Worm (Caenorhabditis elegans): ENCODE results near the gene K06H7.7.

Gene K06H7.7

DNA sequence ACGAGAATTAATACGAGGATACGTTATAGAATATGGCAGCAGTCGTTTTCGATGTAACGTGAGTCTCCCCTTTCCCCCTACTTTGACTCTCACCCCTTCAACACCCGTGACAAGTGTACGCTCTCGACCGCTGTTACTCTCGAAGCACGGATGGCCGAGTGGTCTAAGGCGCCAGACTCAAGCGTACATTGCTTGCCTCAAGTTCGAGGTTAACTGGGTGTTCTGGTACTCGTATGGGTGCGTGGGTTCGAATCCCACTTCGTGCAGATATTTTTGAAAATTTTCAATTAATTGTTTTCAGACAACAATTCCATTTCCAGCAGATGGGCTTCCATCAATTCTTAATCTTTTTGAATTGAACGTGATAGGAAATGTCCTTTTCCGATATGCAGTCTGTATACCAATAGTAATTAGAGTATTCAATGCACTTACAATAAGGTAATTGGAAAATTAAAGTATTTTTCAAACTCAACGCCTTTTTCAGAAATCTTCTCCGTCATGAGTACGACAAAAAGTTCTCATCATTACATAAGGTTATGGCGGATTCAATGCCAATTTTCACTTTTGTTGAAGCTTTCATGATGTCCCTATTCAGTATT, 24.3 kb upstream of the K06H7.7 start (continued):
- TF ChIP-seq efl-1 (optimal IDR thresholded peaks at IDR 0.05) (peak; percentile 62 to 68), efl-1 (GFP tag; optimal IDR thresholded peaks at IDR 0.05 in 1 of 2) (peak; percentile 50 to 96), jun-1 (tag; optimal IDR thresholded peaks at IDR 0.05) (peak; percentile 42), unc-98 (GFP tag; IDR thresholded peaks at IDR 0.05) (no peak), nhr-47 (tag; optimal IDR thresholded peaks at IDR 0.05) (peak; percentile 83), tbx-2 (tag; optimal IDR thresholded peaks at IDR 0.05) (peak; percentile 67), tlp-1 (tag; optimal IDR thresholded peaks at IDR 0.05) (no peak), ceh-88 (GFP tag; IDR thresholded peaks at IDR 0.05) (peak; percentile 56), C04F5.9 (tag; optimal IDR thresholded peaks at IDR 0.05) (peak; percentile 34), fkh-8 (tag; optimal IDR thresholded peaks at IDR 0.05) (peak; percentile 80), Y116A8C.19 (tag; optimal IDR thresholded peaks at IDR 0.05; ENCODE audit: borderline replicate concordance) (no peak), aha-1 (tag; optimal IDR thresholded peaks at IDR 0.05) (no peak), skn-1 (tag; optimal IDR thresholded peaks at IDR 0.05) (peak; percentile 76), lin-39 (tag; optimal IDR thresholded peaks at IDR 0.05) (no peak), nhr-237 (tag; optimal IDR thresholded peaks at IDR 0.05) (no peak), hpl-2 (GFP tag; optimal IDR thresholded peaks at IDR 0.05) (no peak), egl-27 (tag; optimal IDR thresholded peaks at IDR 0.05) (peak in 1 of 2 experiments; percentile 9), ama-1 (optimal IDR thresholded peaks at IDR 0.05) (no peak), aly-2 (tag; optimal IDR thresholded peaks at IDR 0.05) (peak; percentile 63), fkh-10 (GFP tag; optimal IDR thresholded peaks at IDR 0.05) (peak; percentile 60), ztf-11 (tag; optimal IDR thresholded peaks at IDR 0.05) (peak in 1 of 2 experiments; percentile 51), hlh-4 (tag; optimal IDR thresholded peaks at IDR 0.05) (no peak), ets-5 (GFP tag; IDR thresholded peaks at IDR 0.05) (no peak), irx-1 (tag; optimal IDR thresholded peaks at IDR 0.05) (peak; percentile 55), nhr-77 (tag; optimal IDR thresholded peaks at IDR 0.05) (peak; percentile 58), lin-14 (GFP tag; optimal IDR thresholded peaks at IDR 0.05) (peak; percentile 65), blmp-1 (tag; optimal IDR thresholded peaks at IDR 0.05) (peak; percentile 19), snu-23 (GFP tag; optimal IDR thresholded peaks at IDR 0.05) (peak; percentile 86), efl-3 (GFP tag; optimal IDR thresholded peaks at IDR 0.05) (no peak), xbp-1 (tag; optimal IDR thresholded peaks at IDR 0.05) (peak; percentile 68), ceh-8 (GFP tag; optimal IDR thresholded peaks at IDR 0.05) (peak; percentile 20), isw-1 (GFP tag; IDR thresholded peaks at IDR 0.05) (peak; percentile 29; the same call in 1 of the 2 replicates), pag-3 (tag; optimal IDR thresholded peaks at IDR 0.05; ENCODE audit: borderline replicate concordance, insufficient read depth) (no peak), swsn-7 (tag; optimal IDR thresholded peaks at IDR 0.05) (peak; percentile 79), nhr-85 (tag) (peak; percentile 78), pax-3 (tag; optimal IDR thresholded peaks at IDR 0.05) (peak; percentile 55), ces-1 (GFP tag; optimal IDR thresholded peaks at IDR 0.05) (no peak), C16A3.4 (tag; optimal IDR thresholded peaks at IDR 0.05) (peak; percentile 66), lin-13 (GFP tag; optimal IDR thresholded peaks at IDR 0.05) (peak; percentile 1), zip-4 (GFP tag; optimal IDR thresholded peaks at IDR 0.05) (peak; percentile 12), unc-86 (tag; optimal IDR thresholded peaks at IDR 0.05) (peak; percentile 61), rnt-1 (tag; optimal IDR thresholded peaks at IDR 0.05) (peak; percentile 86), alr-1 (tag; optimal IDR thresholded peaks at IDR 0.05; ENCODE audit: borderline replicate concordance) (no peak), lin-15B (tag; optimal IDR thresholded peaks at IDR 0.05) (no peak), dsc-1 (tag; optimal IDR thresholded peaks at IDR 0.05) (peak; percentile 79), ztf-4 (tag; optimal IDR thresholded peaks at IDR 0.05) (no peak), mdl-1 (tag; optimal IDR thresholded peaks at IDR 0.05) (peak in 1 of 2 experiments; percentile 80), zag-1 (tag; optimal IDR thresholded peaks at IDR 0.05) (no peak), dpl-1 (GFP tag; optimal IDR thresholded peaks at IDR 0.05) (peak; percentile 37 to 59 (median 56)), ceh-90 (tag; optimal IDR thresholded peaks at IDR 0.05) (no peak), lsy-2 (tag; optimal IDR thresholded peaks at IDR 0.05) (peak; percentile 70 to 89), mef-2 (tag; optimal IDR thresholded peaks at IDR 0.05) (no peak), fos-1 (tag; optimal IDR thresholded peaks at IDR 0.05) (peak; percentile 37)
